Worm (Caenorhabditis elegans) whole organism, midembryonic: Measurements from ENCODE around the gene sru-23.

Source experiments
- T22C8.4 ChIP-seq: fragments of 200-800 bp; sonication (Bioruptor generic); IDR thresholded peaks from 2 replicates; pipeline ENCODE4 v1.3.6; 2022; ENCODE audit warnings: missing genetic modification characterization, missing compliant biosample characterization
- cog-1 ChIP-seq: sonication (generic microtip); optimal IDR thresholded peaks from 2 replicates; lab custom pipeline; 2016; ENCODE audit warnings: missing genetic modification characterization, missing compliant biosample characterization
- flt-1 ChIP-seq: fragments of 200-800 bp; sonication (Bioruptor generic); IDR thresholded peaks from 2 replicates; pipeline ENCODE4 v1.3.6; 2022; ENCODE audit warnings: missing genetic modification characterization, missing compliant biosample characterization
- klf-2 ChIP-seq: fragments of 200-800 bp; sonication (Bioruptor generic); conservative IDR thresholded peaks from 2 replicates; pipeline ENCODE4 v1.3.6; 2022; ENCODE audit warnings: missing genetic modification reagents, missing genetic modification characterization, missing compliant biosample characterization
- med-1 ChIP-seq: sonication (generic microtip); optimal IDR thresholded peaks from 2 replicates; lab custom pipeline; 2017; ENCODE audit warnings: missing genetic modification characterization, mild to moderate bottlenecking, missing compliant biosample characterization, antibody characterized with exemption, missing genetic modification reagents; ENCODE audit not compliant: insufficient read depth
- ref-1 ChIP-seq: fragments of 200-800 bp; sonication (Bioruptor generic); conservative IDR thresholded peaks from 2 replicates; pipeline ENCODE4 v1.3.6; 2022; ENCODE audit warnings: missing genetic modification reagents, missing genetic modification characterization, missing compliant biosample characterization
- tab-1 ChIP-seq: fragments of 200-800 bp; sonication (Bioruptor generic); IDR thresholded peaks from 2 replicates; pipeline ENCODE4 v1.3.6; 2022; ENCODE audit warnings: missing genetic modification characterization, missing compliant biosample characterization
- ztf-23 ChIP-seq: fragments of 200-800 bp; sonication (Bioruptor generic); IDR thresholded peaks from 2 replicates; pipeline ENCODE4 v1.3.6; 2022; ENCODE audit warnings: missing genetic modification reagents, missing genetic modification characterization, missing compliant biosample characterization
- ztf-29 ChIP-seq: fragments of 200-800 bp; sonication (Bioruptor generic); IDR thresholded peaks from 2 replicates; pipeline ENCODE4 v1.3.6; 2022; ENCODE audit warnings: missing genetic modification reagents, missing genetic modification characterization, missing compliant biosample characterization

Gene sru-23

DNA sequence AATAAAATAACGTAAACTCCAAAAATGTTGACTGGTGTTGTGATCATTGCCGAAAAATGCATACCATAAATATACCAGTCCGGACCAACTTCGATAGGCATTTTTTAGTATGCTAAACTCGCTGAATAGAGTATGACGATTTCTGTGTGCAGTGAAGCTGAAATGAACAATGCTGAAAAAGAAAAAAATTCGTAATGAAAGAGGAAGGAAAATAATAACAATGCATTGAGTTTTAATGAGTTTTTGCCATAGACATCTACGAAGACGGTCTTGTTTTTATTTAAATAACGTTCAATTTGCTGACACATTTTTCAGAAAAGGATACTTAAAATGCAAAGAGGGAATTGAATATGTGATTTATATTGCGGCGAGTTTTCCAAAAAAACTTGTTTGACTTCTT, 4.8 kb downstream of the sru-23 start, which contains the start of gene sri-1:
Gene sri-1, minus strand, starts transcription at position 101 of the 400 bp plus-strand sequence.
- no peak for TF ChIP-seq ztf-23
- no peak for TF ChIP-seq T22C8.4 (GFP tag; lab: Robert Waterston, UW)
- TF ChIP-seq ztf-29: no peak
- no peak for TF ChIP-seq tab-1 (GFP tag; lab: Robert Waterston, UW)
- TF ChIP-seq flt-1 (GFP tag; lab: Robert Waterston, UW): no peak
- TF ChIP-seq med-1 (GFP tag; lab: Kevin White, UChicago): no peak
- TF ChIP-seq ref-1 (GFP tag; lab: Robert Waterston, UW): no peak
- no peak for TF ChIP-seq klf-2 (GFP tag; lab: Robert Waterston, UW)
- no peak for TF ChIP-seq cog-1 (tag; lab: Kevin White, UChicago)

DNA sequence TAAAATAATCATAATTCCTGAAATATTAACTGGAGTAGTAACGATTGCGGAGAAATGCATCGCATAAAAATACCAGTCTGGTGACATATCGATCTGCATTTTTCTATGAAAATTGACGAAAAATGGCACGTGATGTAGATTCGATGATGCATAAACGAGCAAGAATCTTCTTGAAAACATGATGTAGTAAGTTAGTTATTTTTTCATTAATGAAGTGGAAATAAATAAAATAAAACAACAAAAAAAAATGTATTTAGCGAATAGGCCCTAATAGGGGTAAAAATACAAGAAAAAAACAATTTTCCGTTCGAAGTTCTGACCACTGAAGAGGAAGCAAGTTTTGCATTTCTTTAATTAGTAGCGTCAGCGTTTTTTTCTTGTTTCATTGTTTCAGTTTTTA, 7.3 kb downstream of the sru-23 start, which contains the start of gene sri-2:
Gene sri-2, minus strand, starts transcription at position 101 of the 400 bp plus-strand sequence.
- no peak for TF ChIP-seq ref-1 (GFP tag; lab: Robert Waterston, UW)
- TF ChIP-seq ztf-23: no peak
- TF ChIP-seq ztf-29: no peak
- TF ChIP-seq klf-2 (GFP tag; lab: Robert Waterston, UW): no peak
- TF ChIP-seq flt-1 (GFP tag; lab: Robert Waterston, UW): no peak
- no peak for TF ChIP-seq cog-1 (tag; lab: Kevin White, UChicago)
- TF ChIP-seq tab-1 (GFP tag; lab: Robert Waterston, UW): no peak

DNA sequence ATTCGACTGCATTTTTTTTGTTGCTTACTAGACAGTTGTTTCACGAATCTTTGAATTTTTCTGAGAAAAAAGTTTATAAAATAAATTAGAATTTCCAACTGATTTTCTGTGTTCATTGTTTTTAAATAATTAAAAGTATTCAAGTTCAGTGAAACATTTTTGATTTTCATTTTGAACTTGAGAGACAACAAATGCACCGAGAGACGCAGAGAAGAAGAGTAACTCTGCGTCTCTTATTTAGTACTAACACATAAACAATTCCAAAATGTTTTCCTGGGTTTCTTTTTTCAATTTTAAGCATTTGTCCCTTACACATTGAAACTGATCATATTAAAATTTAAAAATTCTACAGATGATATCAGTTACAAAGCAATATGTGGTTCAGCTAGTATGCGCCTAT, 12.9 kb downstream of the sru-23 start:
- TF ChIP-seq med-1 (GFP tag; lab: Kevin White, UChicago): no peak
- no peak for TF ChIP-seq klf-2 (GFP tag; lab: Robert Waterston, UW)
- TF ChIP-seq cog-1 (tag; lab: Kevin White, UChicago): no peak
- no peak for TF ChIP-seq ztf-23
- TF ChIP-seq T22C8.4 (GFP tag; lab: Robert Waterston, UW): no peak
- TF ChIP-seq ref-1 (GFP tag; lab: Robert Waterston, UW): no peak

DNA sequence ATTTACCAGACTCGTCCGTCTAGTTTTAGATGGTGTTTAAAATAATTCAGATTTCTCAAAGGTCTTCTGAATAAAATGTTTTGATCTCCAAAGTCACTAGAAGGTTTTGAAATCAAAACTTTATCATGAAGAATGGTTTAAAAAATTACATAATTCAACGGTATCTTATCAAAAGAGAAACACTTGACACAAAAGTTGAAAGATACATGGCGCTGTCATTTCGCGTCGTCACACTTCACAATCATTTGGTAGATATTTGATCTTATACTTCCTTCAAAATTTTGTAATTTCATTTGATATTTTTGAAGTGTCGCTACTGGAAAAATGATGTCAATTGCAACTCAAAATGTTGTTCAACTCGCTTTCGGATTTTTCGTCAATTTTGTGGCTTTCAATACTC, 15.3 kb downstream of the sru-23 start, which contains the start of gene F36G9.3:
Gene F36G9.3, plus strand, starts transcription at position 301 of the 400 bp plus-strand sequence.
- TF ChIP-seq T22C8.4 (GFP tag; lab: Robert Waterston, UW): no peak
- TF ChIP-seq klf-2 (GFP tag; lab: Robert Waterston, UW): no peak
- TF ChIP-seq cog-1 (tag; lab: Kevin White, UChicago): no peak
- TF ChIP-seq ztf-23: no peak
- no peak for TF ChIP-seq ref-1 (GFP tag; lab: Robert Waterston, UW)
- no peak for TF ChIP-seq tab-1 (GFP tag; lab: Robert Waterston, UW)
- TF ChIP-seq med-1 (GFP tag; lab: Kevin White, UChicago): no peak
- no peak for TF ChIP-seq flt-1 (GFP tag; lab: Robert Waterston, UW)
- no peak for TF ChIP-seq ztf-29

DNA sequence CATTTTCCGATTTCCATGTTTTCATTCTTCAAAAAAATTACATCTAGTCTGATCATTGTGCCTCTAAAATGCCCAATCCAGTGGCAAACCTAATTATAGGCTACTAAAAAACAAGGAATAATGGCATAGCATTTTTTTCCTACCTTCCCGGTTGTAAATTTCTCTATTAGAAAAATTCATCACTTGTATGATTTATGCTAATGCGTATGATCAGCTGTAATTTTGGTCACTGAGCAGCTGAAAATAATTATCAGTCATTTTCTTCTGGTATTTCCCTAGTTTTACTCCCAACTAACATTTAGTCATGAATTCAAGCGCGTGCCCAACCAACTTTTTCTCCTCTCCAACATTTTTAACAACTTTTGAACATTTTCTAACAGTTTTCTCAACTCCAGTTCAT, 16.9 kb downstream of the sru-23 start, which contains the start of gene srh-186:
Gene srh-186, plus strand, starts transcription at position 301 of the 400 bp plus-strand sequence.
- TF ChIP-seq ztf-23 (no peak), ref-1 (GFP tag; lab: Robert Waterston, UW) (no peak), tab-1 (GFP tag; lab: Robert Waterston, UW) (no peak), med-1 (GFP tag; lab: Kevin White, UChicago) (no peak), ztf-29 (no peak), klf-2 (GFP tag; lab: Robert Waterston, UW) (no peak), T22C8.4 (GFP tag; lab: Robert Waterston, UW) (no peak), cog-1 (tag; lab: Kevin White, UChicago) (no peak), flt-1 (GFP tag; lab: Robert Waterston, UW) (no peak)

DNA sequence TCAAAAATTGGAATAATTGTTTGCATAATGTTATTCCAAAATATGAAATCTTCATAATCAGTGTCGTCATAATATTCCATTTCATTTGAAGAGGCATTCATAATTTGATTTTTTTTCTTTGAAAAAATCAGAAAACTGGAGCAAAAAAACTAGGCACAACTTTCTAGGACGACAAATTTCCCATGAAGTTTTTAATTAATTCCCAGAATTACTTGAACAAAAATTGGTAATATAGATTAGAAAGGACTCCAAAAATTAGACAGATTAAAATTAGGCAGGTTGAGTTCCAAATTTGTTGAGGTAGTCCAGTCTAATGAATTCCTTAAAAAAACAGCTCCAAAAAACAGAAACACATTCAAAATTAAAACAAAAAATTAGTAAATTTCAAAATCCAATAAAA, 17.5 kb downstream of the sru-23 start, which contains the start of gene srw-57:
Gene srw-57, minus strand, starts transcription at position 101 of the 400 bp plus-strand sequence.
- TF ChIP-seq flt-1 (GFP tag; lab: Robert Waterston, UW) (no peak), tab-1 (GFP tag; lab: Robert Waterston, UW) (no peak), ref-1 (GFP tag; lab: Robert Waterston, UW) (no peak), cog-1 (tag; lab: Kevin White, UChicago) (no peak), ztf-23 (no peak), T22C8.4 (GFP tag; lab: Robert Waterston, UW) (no peak)

DNA sequence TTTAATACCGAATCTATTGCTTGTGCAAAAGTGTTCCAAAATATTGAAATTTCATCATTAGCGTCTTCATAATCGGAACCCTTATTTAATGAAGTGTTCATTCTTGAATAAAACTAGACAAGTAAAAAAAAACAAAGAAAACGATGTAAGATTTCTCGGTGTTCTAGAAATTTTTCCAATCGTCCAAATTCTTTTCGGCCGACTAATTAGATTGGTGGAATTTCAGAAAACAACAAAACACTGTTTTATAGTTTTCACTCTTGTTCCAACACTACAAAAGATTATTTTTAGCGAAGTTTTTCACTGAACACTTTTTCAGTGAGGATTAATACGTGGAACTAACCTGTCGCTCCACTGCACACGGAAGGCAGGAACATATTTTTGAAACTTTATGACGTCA, 19.6 kb downstream of the sru-23 start, which contains the start of gene srw-56:
Gene srw-56, minus strand, starts transcription at position 101 of the 400 bp plus-strand sequence.
- TF ChIP-seq ref-1 (GFP tag; lab: Robert Waterston, UW) (no peak), tab-1 (GFP tag; lab: Robert Waterston, UW) (no peak), cog-1 (tag; lab: Kevin White, UChicago) (no peak), T22C8.4 (GFP tag; lab: Robert Waterston, UW) (no peak), ztf-23 (no peak), med-1 (GFP tag; lab: Kevin White, UChicago) (no peak), flt-1 (GFP tag; lab: Robert Waterston, UW) (no peak), klf-2 (GFP tag; lab: Robert Waterston, UW) (no peak), ztf-29 (no peak)

DNA sequence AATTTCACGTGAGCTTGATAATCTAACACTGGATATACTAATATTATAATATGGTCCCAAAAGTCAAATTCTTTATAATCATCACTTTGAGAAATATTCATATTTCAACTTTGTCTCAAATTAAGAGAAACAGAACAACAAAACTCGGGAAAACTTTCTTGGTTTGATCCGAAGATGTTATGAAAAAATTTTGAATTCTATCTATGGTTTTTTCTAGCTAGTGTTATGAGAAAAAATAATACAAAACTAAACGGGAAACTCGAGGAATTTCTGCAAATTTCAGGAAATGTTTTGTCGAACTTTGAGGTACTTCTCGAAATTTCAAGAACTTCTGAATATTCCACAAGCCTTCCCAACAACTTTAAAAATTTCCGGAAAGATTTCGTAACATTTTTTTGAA, 21.5 kb downstream of the sru-23 start, which contains the start of gene srw-59:
Gene srw-59, minus strand, starts transcription at position 101 of the 400 bp plus-strand sequence.
- TF ChIP-seq med-1 (GFP tag; lab: Kevin White, UChicago) (no peak), ref-1 (GFP tag; lab: Robert Waterston, UW) (no peak), cog-1 (tag; lab: Kevin White, UChicago) (no peak), flt-1 (GFP tag; lab: Robert Waterston, UW) (no peak), ztf-23 (no peak), T22C8.4 (GFP tag; lab: Robert Waterston, UW) (no peak), klf-2 (GFP tag; lab: Robert Waterston, UW) (no peak), ztf-29 (no peak), tab-1 (GFP tag; lab: Robert Waterston, UW) (no peak)

DNA sequence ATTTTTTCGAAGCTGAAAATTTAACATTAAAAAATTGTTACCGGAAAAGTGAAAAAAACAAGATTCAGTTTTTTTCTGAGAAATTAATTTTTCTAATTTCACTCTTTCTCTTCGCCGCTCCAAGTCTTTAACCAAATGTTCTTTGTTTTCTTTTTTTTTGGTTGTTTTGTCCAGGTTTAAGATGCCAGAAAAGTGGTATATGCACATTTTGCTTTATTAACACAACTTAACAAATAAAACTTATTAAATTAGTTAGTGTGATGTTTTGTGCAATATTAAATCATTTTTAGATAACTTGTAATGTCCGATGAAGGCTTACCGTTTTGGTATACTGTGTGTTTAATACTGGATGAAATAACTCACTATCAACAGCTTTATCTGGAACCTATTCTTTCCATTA, 29.3 kb downstream of the sru-23 start, which contains the start of gene srw-53:
Gene srw-53, plus strand, starts transcription at position 301 of the 400 bp plus-strand sequence.
- no peak for TF ChIP-seq med-1 (GFP tag; lab: Kevin White, UChicago)
- TF ChIP-seq T22C8.4 (GFP tag; lab: Robert Waterston, UW): no peak
- TF ChIP-seq ref-1 (GFP tag; lab: Robert Waterston, UW): no peak
- TF ChIP-seq flt-1 (GFP tag; lab: Robert Waterston, UW): no peak
- TF ChIP-seq ztf-29: no peak
- TF ChIP-seq ztf-23: no peak
- no peak for TF ChIP-seq tab-1 (GFP tag; lab: Robert Waterston, UW)
- no peak for TF ChIP-seq klf-2 (GFP tag; lab: Robert Waterston, UW)
- TF ChIP-seq cog-1 (tag; lab: Kevin White, UChicago): no peak
